Fruit fly (Drosophila melanogaster) whole organism, prepupa: ENCODE data around the gene TBC1D16.

Experiments
- CG6163 ChIP-seq: fragments of 200-800 bp; sonication (Bioruptor generic); IDR thresholded peaks from 3 replicates; pipeline ENCODE4 v1.3.6; 2022; ENCODE audit warnings: missing biosample characterization, missing genetic modification characterization
- Eip78C ChIP-seq: fragments of 200-800 bp; sonication (Bioruptor generic); peaks from one replicate; lab custom pipeline; 2016; ENCODE audit warnings: missing biosample characterization, missing genetic modification characterization
- net ChIP-seq: fragments of 200-800 bp; sonication (Bioruptor generic); optimal IDR thresholded peaks from 3 replicates; lab custom pipeline; 2016; ENCODE audit warnings: missing biosample characterization, missing genetic modification characterization
- pdm3 ChIP-seq: fragments of 200-800 bp; sonication (Bioruptor generic); optimal IDR thresholded peaks from 3 replicates; lab custom pipeline; 2016; ENCODE audit warnings: missing biosample characterization, missing genetic modification characterization

DNA sequence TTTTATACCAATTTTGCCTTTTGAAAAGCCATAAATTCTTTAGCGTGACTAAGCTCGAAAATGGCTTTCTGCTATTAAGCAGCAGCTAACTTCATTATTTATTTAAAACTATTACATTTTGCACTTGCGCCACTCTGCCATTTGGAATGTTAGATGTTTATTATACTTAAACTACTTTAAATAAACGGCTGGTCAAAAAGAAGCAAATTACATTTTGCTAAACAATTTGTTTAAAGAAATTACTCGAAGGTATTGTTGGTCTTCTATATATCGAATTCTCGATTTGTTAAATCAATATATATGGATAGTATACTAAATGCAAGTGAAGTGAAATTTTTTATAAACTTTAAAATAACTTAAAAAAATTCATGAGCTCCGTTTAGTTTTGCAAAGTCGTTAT, 16.8 kb upstream of the TBC1D16 start, which contains the start of gene ppk10:
- no peak for TF ChIP-seq net
- TF ChIP-seq Eip78C (GFP tag; lab: Kevin White, UChicago), result no peak
- no peak for TF ChIP-seq pdm3
- no peak for TF ChIP-seq CG6163 (GFP tag; lab: Robert Waterston, UW)
